Fruit fly (Drosophila melanogaster) whole organism, embryonic: ENCODE data around the gene Hel25E.
A peak's percentile ranks its signal among the peaks of the same experiment; 100 is the strongest.

Experiments used
- Asciz ChIP-seq: fragments of 200-800 bp; sonication (Bioruptor generic); optimal IDR thresholded peaks from 2 replicates; lab custom pipeline; 2017; ENCODE audit warnings: missing biosample characterization, mild to moderate bottlenecking, missing genetic modification characterization, missing genetic modification reagents
- Awh ChIP-seq: fragments of 200-800 bp; sonication (Bioruptor generic); IDR thresholded peaks from 2 replicates; pipeline ENCODE4, ENCODE4 v1.3.6; 2022; ENCODE audit warnings: missing biosample characterization, missing genetic modification characterization
- Bdp1 ChIP-seq: fragments of 200-800 bp; sonication (Bioruptor generic); optimal IDR thresholded peaks from 3 replicates; lab custom pipeline; 2016; ENCODE audit warnings: missing biosample characterization, missing genetic modification characterization
- Bteb2 ChIP-seq: fragments of 200-800 bp; sonication (Bioruptor generic); optimal IDR thresholded peaks from 2 replicates; lab custom pipeline; 2016; ENCODE audit warnings: missing biosample characterization, missing genetic modification characterization
- CG11085 ChIP-seq: fragments of 200-800 bp; sonication (Bioruptor generic); IDR thresholded peaks from 2 replicates; pipeline ENCODE4 v1.3.6; 2022; ENCODE audit warnings: missing biosample characterization, missing genetic modification characterization
- CG12071 ChIP-seq: fragments of 200-800 bp; sonication (Bioruptor generic); optimal IDR thresholded peaks from 3 replicates; lab custom pipeline; 2018; ENCODE audit warnings: missing biosample characterization, mild to moderate bottlenecking, missing genetic modification characterization
- CG16863 ChIP-seq: fragments of 200-800 bp; sonication (Bioruptor generic); optimal IDR thresholded peaks from 3 replicates; lab custom pipeline; 2016; ENCODE audit warnings: missing biosample characterization, missing genetic modification characterization
- CG30431 ChIP-seq: fragments of 200-800 bp; sonication (Bioruptor generic); optimal IDR thresholded peaks from 2 replicates; lab custom pipeline; 2017; ENCODE audit warnings: missing biosample characterization, missing genetic modification characterization
- CG3281 ChIP-seq: fragments of 200-800 bp; sonication (Bioruptor generic); optimal IDR thresholded peaks from 3 replicates; lab custom pipeline; 2017; ENCODE audit warnings: missing biosample characterization, mild to moderate bottlenecking, missing genetic modification characterization
- CG34376 ChIP-seq: fragments of 200-800 bp; sonication (Bioruptor generic); optimal IDR thresholded peaks from 2 replicates; lab custom pipeline; 2018; ENCODE audit warnings: missing biosample characterization, mild to moderate bottlenecking, missing genetic modification characterization
- CG4282 ChIP-seq: fragments of 200-800 bp; sonication (Bioruptor generic); optimal IDR thresholded peaks from 2 replicates; lab custom pipeline; 2016; ENCODE audit warnings: missing biosample characterization, missing genetic modification characterization
- CG7271 ChIP-seq: fragments of 200-800 bp; sonication (Bioruptor generic); optimal IDR thresholded peaks from 2 replicates; lab custom pipeline; 2018; ENCODE audit warnings: missing biosample characterization, mild to moderate bottlenecking, missing genetic modification characterization, moderate library complexity
- CG7786 ChIP-seq: fragments of 200-800 bp; sonication (Bioruptor generic); optimal IDR thresholded peaks from 2 replicates; lab custom pipeline; 2016; ENCODE audit warnings: missing biosample characterization, missing genetic modification characterization
- CG8359 ChIP-seq: fragments of 200-800 bp; sonication (Bioruptor generic); optimal IDR thresholded peaks from 2 replicates; lab custom pipeline; 2017; ENCODE audit warnings: missing biosample characterization, mild to moderate bottlenecking, missing genetic modification characterization, borderline replicate concordance
- CG9437 ChIP-seq: fragments of 200-800 bp; sonication (Bioruptor generic); optimal IDR thresholded peaks from 2 replicates; lab custom pipeline; 2018; ENCODE audit warnings: missing biosample characterization, mild to moderate bottlenecking, missing genetic modification characterization
- CHES-1-like ChIP-seq: fragments of 200-800 bp; sonication (Bioruptor generic); optimal IDR thresholded peaks from 2 replicates; lab custom pipeline; 2016; ENCODE audit warnings: missing biosample characterization, missing genetic modification characterization
- Deaf1 ChIP-seq: fragments of 200-800 bp; optimal IDR thresholded peaks from 3 replicates; lab custom pipeline; 2019; ENCODE audit warnings: missing biosample characterization, mild to moderate bottlenecking, missing genetic modification characterization, moderate library complexity
- Dek ChIP-seq: fragments of 200-800 bp; sonication (Bioruptor generic); optimal IDR thresholded peaks from 3 replicates; lab custom pipeline; 2019; ENCODE audit warnings: missing biosample characterization, mild to moderate bottlenecking, missing genetic modification characterization, moderate library complexity
- Dfd ChIP-seq, 2 experiments: fragments of >200 bp; optimal IDR thresholded peaks; 2 replicates each; lab custom pipeline; 2017; ENCODE audit warnings: missing biosample characterization in 2 of 2, missing genetic modification characterization in 2 of 2
- Dip3 ChIP-seq: fragments of 200-800 bp; sonication (Bioruptor generic); optimal IDR thresholded peaks from 3 replicates; lab custom pipeline; 2016; ENCODE audit warnings: missing biosample characterization, missing genetic modification characterization
- Doc3 ChIP-seq: fragments of 200-800 bp; sonication (Bioruptor generic); IDR thresholded peaks from 3 replicates; pipeline ENCODE4 v1.3.6; 2022; ENCODE audit warnings: missing biosample characterization, missing genetic modification characterization; ENCODE audit not compliant: partially characterized antibody
- Drgx ChIP-seq: fragments of 200-800 bp; sonication (Bioruptor generic); IDR thresholded peaks from 2 replicates; pipeline ENCODE4 v1.3.6; 2022; ENCODE audit warnings: missing biosample characterization, missing genetic modification characterization
- GATAe ChIP-seq: fragments of 200-800 bp; sonication (Bioruptor generic); conservative IDR thresholded peaks from 2 replicates; pipeline ENCODE4 v1.3.6; 2022; ENCODE audit warnings: missing biosample characterization, missing genetic modification characterization
- Gsc ChIP-seq: fragments of 200-800 bp; sonication (Bioruptor generic); IDR thresholded peaks from 2 replicates; pipeline ENCODE4 v1.3.6; 2022; ENCODE audit warnings: missing biosample characterization, missing genetic modification characterization
- Hey ChIP-seq: fragments of 200-800 bp; sonication (Bioruptor generic); optimal IDR thresholded peaks from 3 replicates; lab custom pipeline; 2018; ENCODE audit warnings: missing biosample characterization, mild to moderate bottlenecking, missing genetic modification characterization
- HmgD ChIP-seq: fragments of 200-800 bp; sonication (Bioruptor generic); optimal IDR thresholded peaks from 3 replicates; lab custom pipeline; 2016; ENCODE audit warnings: missing biosample characterization, missing genetic modification characterization
- Hr51 ChIP-seq, 2 experiments: fragments of 200-800 bp; sonication (Bioruptor generic); optimal IDR thresholded peaks; 2 replicates in 1 of 2; 3 replicates in 1 of 2; lab custom pipeline; 2016 to 2018; ENCODE audit warnings: missing biosample characterization in 2 of 2, missing genetic modification characterization in 2 of 2, mild to moderate bottlenecking in 1 of 2, moderate library complexity in 1 of 2
- NK7.1 ChIP-seq: fragments of 200-800 bp; sonication (Bioruptor generic); optimal IDR thresholded peaks from 3 replicates; lab custom pipeline; 2016; ENCODE audit warnings: missing biosample characterization, missing genetic modification characterization
- Opbp ChIP-seq: fragments of 200-800 bp; sonication (Bioruptor generic); IDR thresholded peaks from 3 replicates; pipeline ENCODE4 v1.3.6; 2022; ENCODE audit warnings: missing biosample characterization, missing genetic modification characterization; ENCODE audit not compliant: partially characterized antibody
- PHDP ChIP-seq: fragments of 200-800 bp; sonication (Bioruptor generic); optimal IDR thresholded peaks from 3 replicates; lab custom pipeline; 2018; ENCODE audit warnings: missing biosample characterization, mild to moderate bottlenecking, missing genetic modification characterization, moderate library complexity
- ara ChIP-seq: fragments of 200-800 bp; sonication (Bioruptor generic); IDR thresholded peaks from 2 replicates; pipeline ENCODE4 v1.3.6; 2022; ENCODE audit warnings: missing biosample characterization, missing genetic modification characterization
- ash1 ChIP-seq: fragments of 200-800 bp; sonication (Bioruptor generic); optimal IDR thresholded peaks from 2 replicates; lab custom pipeline; 2018; ENCODE audit warnings: missing biosample characterization, mild to moderate bottlenecking, missing genetic modification characterization
- bab2 ChIP-seq: fragments of 200-800 bp; sonication (Bioruptor generic); optimal IDR thresholded peaks from 2 replicates; lab custom pipeline; 2016; ENCODE audit warnings: missing biosample characterization, missing genetic modification characterization
- btn ChIP-seq: fragments of 200-800 bp; sonication (Bioruptor generic); optimal IDR thresholded peaks from 2 replicates; lab custom pipeline; 2016; ENCODE audit warnings: missing biosample characterization, missing genetic modification characterization
- caup ChIP-seq: fragments of 200-800 bp; sonication (Bioruptor generic); optimal IDR thresholded peaks from 3 replicates; lab custom pipeline; 2017; ENCODE audit warnings: missing biosample characterization, mild to moderate bottlenecking, missing genetic modification characterization, moderate library complexity; ENCODE audit not compliant: severe bottlenecking
- ci ChIP-seq: fragments of 200-800 bp; sonication (Bioruptor generic); IDR thresholded peaks from 3 replicates; pipeline ENCODE4 v1.3.6; 2022; ENCODE audit warnings: missing biosample characterization, missing genetic modification characterization
- dm ChIP-seq: fragments of 200-800 bp; sonication (Bioruptor generic); optimal IDR thresholded peaks from 3 replicates; lab custom pipeline; 2016; ENCODE audit warnings: missing biosample characterization, missing genetic modification characterization
- emc ChIP-seq: fragments of 200-800 bp; sonication (Bioruptor generic); optimal IDR thresholded peaks from 2 replicates; lab custom pipeline; 2016; ENCODE audit warnings: missing biosample characterization, missing genetic modification characterization
- en ChIP-seq: fragments of 200-800 bp; sonication (Bioruptor generic); optimal IDR thresholded peaks from 2 replicates; lab custom pipeline; 2016; ENCODE audit warnings: missing biosample characterization, missing genetic modification characterization
- lov ChIP-seq, 2 experiments: fragments of 200-800 bp in 1 of 2; fragments of >200 bp in 1 of 2; sonication (Bioruptor generic) in 1 of 2; IDR thresholded peaks in 1 of 2; optimal IDR thresholded peaks in 1 of 2; 2 replicates in 1 of 2; 3 replicates in 1 of 2; pipeline versions ENCODE4 v1.3.6 to Lab custom; 2017 to 2022; ENCODE audit warnings: missing biosample characterization in 1 of 2, missing genetic modification characterization in 1 of 2
- maf-S ChIP-seq: fragments of 200-800 bp; sonication (Bioruptor generic); optimal IDR thresholded peaks from 2 replicates; lab custom pipeline; 2016; ENCODE audit warnings: missing biosample characterization, missing genetic modification characterization
- mam ChIP-seq: fragments of 200-800 bp; sonication (Bioruptor generic); optimal IDR thresholded peaks from 3 replicates; lab custom pipeline; 2016; ENCODE audit warnings: missing biosample characterization, missing genetic modification characterization
- mirr ChIP-seq: fragments of 200-800 bp; sonication (Bioruptor generic); optimal IDR thresholded peaks from 3 replicates; lab custom pipeline; 2018; ENCODE audit warnings: missing biosample characterization, mild to moderate bottlenecking, missing genetic modification characterization
- ranshi ChIP-seq: fragments of 200-800 bp; sonication (Bioruptor generic); IDR thresholded peaks from 2 replicates; pipeline ENCODE4 v1.3.6; 2022; ENCODE audit warnings: missing biosample characterization, missing genetic modification characterization
- row ChIP-seq: fragments of 200-800 bp; sonication (Bioruptor generic); IDR thresholded peaks from 3 replicates; pipeline ENCODE4 v1.3.6; 2022; ENCODE audit warnings: missing biosample characterization, missing genetic modification characterization
- slbo ChIP-seq: fragments of 200-800 bp; sonication (Bioruptor generic); IDR thresholded peaks from 2 replicates; pipeline ENCODE4 v1.3.6; 2022; ENCODE audit warnings: missing biosample characterization, missing genetic modification characterization
- tap ChIP-seq: fragments of 200-800 bp; optimal IDR thresholded peaks from 3 replicates; lab custom pipeline; 2019; ENCODE audit warnings: missing biosample characterization, mild to moderate bottlenecking, missing genetic modification characterization, moderate library complexity
- ttk ChIP-seq: fragments of 200-800 bp; sonication (Bioruptor generic); IDR thresholded peaks from 2 replicates; pipeline ENCODE4 v2.1.2; 2022; ENCODE audit warnings: missing biosample characterization, missing genetic modification characterization
- wor ChIP-seq: fragments of 200-800 bp; sonication (Bioruptor generic); IDR thresholded peaks from 2 replicates; pipeline ENCODE4 v1.3.6; 2022; ENCODE audit warnings: missing biosample characterization, missing genetic modification characterization
- zf30C ChIP-seq: fragments of 200-800 bp; sonication (Bioruptor generic); optimal IDR thresholded peaks from 3 replicates; lab custom pipeline; 2018; ENCODE audit warnings: missing biosample characterization, mild to moderate bottlenecking, missing genetic modification characterization

Gene Hel25E

DNA sequence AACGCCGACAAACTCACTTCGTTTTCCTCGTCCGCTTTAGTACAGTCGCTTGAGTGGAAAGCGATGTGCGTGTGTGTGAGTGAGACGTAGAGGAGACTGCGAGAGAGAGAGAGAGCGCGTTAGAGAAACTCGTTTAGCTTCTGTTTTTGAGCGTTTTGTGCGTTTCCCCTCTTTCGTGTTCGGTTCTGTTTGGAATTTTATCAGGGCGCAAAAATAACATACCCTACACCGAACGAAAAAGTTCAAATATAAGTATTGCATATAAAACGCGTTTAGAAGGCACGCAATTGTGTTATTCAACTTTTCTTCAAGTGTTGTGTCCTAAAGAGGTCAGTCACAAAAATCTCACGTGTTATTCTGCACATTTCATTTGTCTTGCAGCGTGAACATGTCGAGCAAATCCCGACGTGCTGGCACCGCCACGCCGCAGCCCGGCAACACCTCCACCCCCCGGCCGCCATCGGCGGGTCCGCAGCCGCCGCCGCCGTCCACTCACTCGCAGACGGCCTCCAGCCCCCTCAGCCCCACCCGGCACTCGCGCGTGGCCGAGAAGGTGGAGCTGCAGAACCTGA is 916 bp upstream of the Hel25E start (continued):
- no peak for TF ChIP-seq lov (optimal IDR thresholded peaks at IDR 0.05; lab: Kevin White, UChicago)
- TF ChIP-seq lov (GFP tag; IDR thresholded peaks at IDR 0.05; lab: Robert Waterston, UW), result 0 out of 3 replicates have a peak, but pooled peaks have one; percentile 42
- TF ChIP-seq CG7271 (tag; lab: Kevin White, UChicago), result no peak
- no peak for TF ChIP-seq NK7.1 (GFP tag; lab: Kevin White, UChicago)
- peak; percentile 39 for TF ChIP-seq Dek (tag; lab: Kevin White, UChicago)
- no peak for TF ChIP-seq tap
- 0 out of 3 replicates have a peak, but pooled peaks have one; percentile 6 for TF ChIP-seq Opbp (GFP tag; lab: Robert Waterston, UW)
- TF ChIP-seq ranshi (GFP tag; lab: Robert Waterston, UW), result peak; percentile 47; the same call in 1 of the 2 replicates
- TF ChIP-seq CG3281, result peak; percentile 61
- no peak for TF ChIP-seq en (GFP tag; lab: Kevin White, UChicago)
- TF ChIP-seq CHES-1-like (GFP tag; lab: Kevin White, UChicago), result peak; percentile 61
- peak; percentile 20 for TF ChIP-seq mirr (GFP tag; lab: Kevin White, UChicago)
- TF ChIP-seq Hey (tag; lab: Kevin White, UChicago), result peak; percentile 18
- peak; percentile 27; the same call in 1 of the 2 replicates for TF ChIP-seq ttk (GFP tag; lab: Robert Waterston, UW)
- peak; percentile 96 for TF ChIP-seq zf30C (GFP tag; lab: Kevin White, UChicago)
- TF ChIP-seq CG34376 (GFP tag; lab: Kevin White, UChicago), result peak; percentile 27
- TF ChIP-seq row (GFP tag; lab: Robert Waterston, UW), result peak; percentile 82
- no peak for TF ChIP-seq Bdp1 (GFP tag; lab: Kevin White, UChicago)
- peak; percentile 66 for TF ChIP-seq Deaf1
- TF ChIP-seq Dfd (GFP tag; optimal IDR thresholded peaks at IDR 0.05; lab: Kevin White, UChicago), result no peak
- TF ChIP-seq Hr51 (GFP tag; optimal IDR thresholded peaks at IDR 0.05; lab: Kevin White, UChicago), result peak in 1 of 2 experiments; percentile 7
- peak; percentile 4 for TF ChIP-seq CG9437 (GFP tag; lab: Kevin White, UChicago)
- TF ChIP-seq Drgx (GFP tag; lab: Robert Waterston, UW), result peak; percentile 68
- no peak for TF ChIP-seq wor (GFP tag; lab: Robert Waterston, UW)
- no peak for TF ChIP-seq ara (GFP tag; lab: Robert Waterston, UW)
- peak; percentile 71 for TF ChIP-seq slbo (GFP tag; lab: Robert Waterston, UW)
- TF ChIP-seq PHDP (tag; lab: Kevin White, UChicago), result peak; percentile 57
- no peak for TF ChIP-seq Gsc (GFP tag; lab: Robert Waterston, UW)
- peak; percentile 43 for TF ChIP-seq Bteb2 (GFP tag; lab: Kevin White, UChicago)
- no peak for TF ChIP-seq emc
- peak; percentile 66 for TF ChIP-seq caup (GFP tag; lab: Kevin White, UChicago)
- TF ChIP-seq Dip3, result peak; percentile 0
- TF ChIP-seq GATAe (GFP tag; lab: Robert Waterston, UW), result no peak
- TF ChIP-seq CG4282, result no peak
- no peak for TF ChIP-seq HmgD (GFP tag; lab: Kevin White, UChicago)
- peak; percentile 59 for TF ChIP-seq Awh
- no peak for TF ChIP-seq CG30431 (GFP tag; lab: Kevin White, UChicago)
- TF ChIP-seq dm (GFP tag; lab: Kevin White, UChicago), result peak; percentile 49
- no peak for TF ChIP-seq Doc3
- TF ChIP-seq mam (GFP tag; lab: Kevin White, UChicago), result peak; percentile 64
- TF ChIP-seq CG11085 (GFP tag; lab: Robert Waterston, UW), result no peak
- TF ChIP-seq ci (GFP tag; lab: Robert Waterston, UW), result peak; percentile 88
- no peak for TF ChIP-seq Asciz (GFP tag; lab: Kevin White, UChicago)
- peak; percentile 7 for TF ChIP-seq maf-S (GFP tag; lab: Kevin White, UChicago)
- TF ChIP-seq CG8359 (GFP tag; lab: Kevin White, UChicago), result no peak
- TF ChIP-seq bab2 (GFP tag; lab: Kevin White, UChicago), result peak; percentile 61
- TF ChIP-seq btn (GFP tag; lab: Kevin White, UChicago), result no peak
- peak; percentile 36 for TF ChIP-seq CG16863 (GFP tag; lab: Kevin White, UChicago)
- peak; percentile 1 for TF ChIP-seq ash1
- TF ChIP-seq CG12071 (GFP tag; lab: Kevin White, UChicago), result peak; percentile 32
- TF ChIP-seq CG7786, result peak; percentile 26
